Worm (Caenorhabditis elegans) whole organism, L1 larva: ENCODE data around the gene srt-52.

ENCODE experiments used
- C04F5.9 ChIP-seq: sonication (generic microtip); optimal IDR thresholded peaks from 2 replicates; lab custom pipeline; 2016; ENCODE audit warnings: missing genetic modification characterization, missing compliant biosample characterization
- C34B4.2 ChIP-seq: sonication (generic microtip); optimal IDR thresholded peaks from 2 replicates; lab custom pipeline; 2017; ENCODE audit warnings: mild to moderate bottlenecking, missing genetic modification characterization, missing compliant biosample characterization
- aha-1 ChIP-seq: fragments of 150-350 bp; optimal IDR thresholded peaks from 2 replicates; lab custom pipeline; 2014; ENCODE audit warnings: missing biosample characterization, missing genetic modification characterization
- alr-1 ChIP-seq: fragments of 200-800 bp; sonication (Bioruptor generic); optimal IDR thresholded peaks from 2 replicates; lab custom pipeline; 2018; ENCODE audit warnings: borderline replicate concordance, mild to moderate bottlenecking, missing genetic modification characterization, missing compliant biosample characterization
- blmp-1 ChIP-seq: fragments of 150-350 bp; optimal IDR thresholded peaks from 2 replicates; lab custom pipeline; 2014; ENCODE audit warnings: missing biosample characterization, missing genetic modification characterization
- ceh-63 ChIP-seq: fragments of 200-800 bp; sonication (Bioruptor generic); optimal IDR thresholded peaks from 2 replicates; lab custom pipeline; 2018; ENCODE audit warnings: mild to moderate bottlenecking, missing genetic modification characterization, missing compliant biosample characterization
- ces-1 ChIP-seq: fragments of 150-350 bp; optimal IDR thresholded peaks from 2 replicates; lab custom pipeline; 2014; ENCODE audit warnings: missing biosample characterization, missing genetic modification reagents, missing genetic modification characterization
- dpl-1 ChIP-seq, 3 experiments: fragments of 150-350 bp in 2 of 3; sonication (generic microtip) in 1 of 3; optimal IDR thresholded peaks; 2 replicates each; lab custom pipeline; 2014 to 2017; ENCODE audit warnings: missing biosample characterization in 3 of 3, missing genetic modification characterization in 3 of 3, missing genetic modification reagents in 3 of 3
- efl-1 ChIP-seq, 4 experiments: fragments of 150-350 bp; optimal IDR thresholded peaks in 3 of 4; peaks in 1 of 4; 1 replicate in 1 of 4; 2 replicates in 3 of 4; lab custom pipeline; 2014; ENCODE audit warnings: missing biosample characterization in 2 of 4, missing genetic modification characterization in 2 of 4, missing genetic modification reagents in 2 of 4
- egl-13 ChIP-seq: sonication (generic microtip); optimal IDR thresholded peaks from 2 replicates; lab custom pipeline; 2016; ENCODE audit warnings: missing genotype, missing genetic modification reagents, missing genetic modification characterization, missing compliant biosample characterization
- egl-27 ChIP-seq, 2 experiments: fragments of 150-350 bp in 1 of 2; sonication (generic microtip); optimal IDR thresholded peaks; 3 replicates each; lab custom pipeline; 2017 to 2018; ENCODE audit warnings: missing biosample characterization in 2 of 2, missing genetic modification characterization in 2 of 2, missing genetic modification reagents in 2 of 2
- elt-2 ChIP-seq: sonication (generic microtip); optimal IDR thresholded peaks from 2 replicates; lab custom pipeline; 2016; ENCODE audit warnings: missing genetic modification characterization, mild to moderate bottlenecking, inconsistent platforms, missing compliant biosample characterization, missing genetic modification reagents
- fkh-10 ChIP-seq: sonication (generic microtip); optimal IDR thresholded peaks from 2 replicates; lab custom pipeline; 2017; ENCODE audit warnings: missing biosample characterization, missing genetic modification reagents, missing genetic modification characterization
- fkh-4 ChIP-seq: sonication (generic microtip); optimal IDR thresholded peaks from 2 replicates; lab custom pipeline; 2016; ENCODE audit warnings: missing compliant biosample characterization, missing genetic modification characterization, borderline replicate concordance
- fkh-8 ChIP-seq: sonication (generic microtip); optimal IDR thresholded peaks from 2 replicates; lab custom pipeline; 2016; ENCODE audit warnings: mild to moderate bottlenecking, missing genetic modification characterization, missing compliant biosample characterization
- fos-1 ChIP-seq: fragments of 150-350 bp; optimal IDR thresholded peaks from 2 replicates; lab custom pipeline; 2014; ENCODE audit warnings: missing biosample characterization, missing genetic modification characterization
- hlh-4 ChIP-seq: sonication (generic microtip); optimal IDR thresholded peaks from 2 replicates; lab custom pipeline; 2016; ENCODE audit warnings: mild to moderate bottlenecking, missing genetic modification characterization, missing compliant biosample characterization
- hpl-2 ChIP-seq: fragments of 150-350 bp; optimal IDR thresholded peaks from 2 replicates; lab custom pipeline; 2014; ENCODE audit warnings: missing biosample characterization, missing genetic modification reagents, missing genetic modification characterization
- isw-1 ChIP-seq: fragments of 200-800 bp; sonication (Bioruptor generic); IDR thresholded peaks from 2 replicates; pipeline ENCODE4 v1.3.6; 2022; ENCODE audit warnings: missing genetic modification characterization, missing compliant biosample characterization
- lin-13 ChIP-seq: fragments of 150-350 bp; optimal IDR thresholded peaks from 2 replicates; lab custom pipeline; 2014; ENCODE audit warnings: missing biosample characterization, missing genetic modification reagents, missing genetic modification characterization
- lin-14 ChIP-seq: fragments of 200-800 bp; sonication (Bioruptor generic); optimal IDR thresholded peaks from 2 replicates; lab custom pipeline; 2018; ENCODE audit warnings: mild to moderate bottlenecking, missing genetic modification characterization, moderate library complexity, missing compliant biosample characterization
- lin-15B ChIP-seq: fragments of 150-350 bp; sonication (generic microtip); optimal IDR thresholded peaks from 3 replicates; lab custom pipeline; 2014; ENCODE audit warnings: missing biosample characterization, missing genetic modification characterization
- lin-35 ChIP-seq, 2 experiments: fragments of 150-350 bp; optimal IDR thresholded peaks; 2 replicates each; lab custom pipeline; 2014; ENCODE audit warnings: missing biosample characterization in 2 of 2, missing genetic modification characterization in 2 of 2, missing genetic modification reagents in 2 of 2
- lin-39 ChIP-seq: fragments of 150-350 bp; optimal IDR thresholded peaks from 2 replicates; lab custom pipeline; 2014; ENCODE audit warnings: missing biosample characterization, missing genetic modification reagents, missing genetic modification characterization
- lir-3 ChIP-seq: sonication (generic microtip); optimal IDR thresholded peaks from 2 replicates; lab custom pipeline; 2016; ENCODE audit warnings: mild to moderate bottlenecking, missing genetic modification characterization, moderate library complexity, missing compliant biosample characterization; ENCODE audit not compliant: poor library complexity
- lsy-2 ChIP-seq, 2 experiments: fragments of 150-350 bp; optimal IDR thresholded peaks; 2 replicates each; lab custom pipeline; 2014; ENCODE audit warnings: missing biosample characterization in 2 of 2, missing genetic modification characterization in 2 of 2
- mab-9 ChIP-seq: fragments of 200-800 bp; sonication (Bioruptor generic); IDR thresholded peaks from 2 replicates; pipeline ENCODE4 v1.3.6; 2022; ENCODE audit warnings: missing genetic modification reagents, missing genetic modification characterization, missing compliant biosample characterization
- mef-2 ChIP-seq: fragments of 150-350 bp; optimal IDR thresholded peaks from 2 replicates; lab custom pipeline; 2014; ENCODE audit warnings: missing biosample characterization, missing genetic modification characterization
- mep-1 ChIP-seq: fragments of 150-350 bp; optimal IDR thresholded peaks from 2 replicates; lab custom pipeline; 2014; ENCODE audit warnings: missing biosample characterization, missing genetic modification characterization
- nhr-19 ChIP-seq: fragments of 200-800 bp; sonication (Bioruptor generic); conservative IDR thresholded peaks from 2 replicates; pipeline ENCODE4 v1.3.6; 2022; ENCODE audit warnings: missing genetic modification characterization, missing compliant biosample characterization
- nhr-20 ChIP-seq: sonication (generic microtip); optimal IDR thresholded peaks from 2 replicates; lab custom pipeline; 2016; ENCODE audit warnings: mild to moderate bottlenecking, missing genetic modification characterization, missing compliant biosample characterization
- nhr-47 ChIP-seq: sonication (generic microtip); optimal IDR thresholded peaks from 2 replicates; lab custom pipeline; 2016; ENCODE audit warnings: mild to moderate bottlenecking, missing genetic modification characterization, moderate library complexity, missing compliant biosample characterization
- nhr-71 ChIP-seq: sonication (generic microtip); optimal IDR thresholded peaks from 2 replicates; lab custom pipeline; 2016; ENCODE audit warnings: mild to moderate bottlenecking, missing genetic modification characterization, moderate library complexity, missing compliant biosample characterization
- pax-3 ChIP-seq: fragments of 200-800 bp; sonication (Bioruptor generic); optimal IDR thresholded peaks from 2 replicates; lab custom pipeline; 2018; ENCODE audit warnings: mild to moderate bottlenecking, missing genetic modification characterization, moderate library complexity, missing compliant biosample characterization
- snpc-4 ChIP-seq: fragments of 150-350 bp; optimal IDR thresholded peaks from 2 replicates; lab custom pipeline; 2014; ENCODE audit warnings: missing biosample characterization, missing genetic modification characterization
- snu-23 ChIP-seq: sonication (generic microtip); optimal IDR thresholded peaks from 2 replicates; lab custom pipeline; 2016; ENCODE audit warnings: missing genetic modification characterization, missing compliant biosample characterization
- sup-37 ChIP-seq: fragments of 200-800 bp; sonication (Bioruptor generic); optimal IDR thresholded peaks from 2 replicates; lab custom pipeline; 2018; ENCODE audit warnings: mild to moderate bottlenecking, missing genetic modification characterization, missing compliant biosample characterization
- tbx-2 ChIP-seq: sonication (generic microtip); optimal IDR thresholded peaks from 2 replicates; lab custom pipeline; 2016; ENCODE audit warnings: missing genetic modification characterization, missing compliant biosample characterization
- tlp-1 ChIP-seq: fragments of 150-350 bp; optimal IDR thresholded peaks from 2 replicates; lab custom pipeline; 2014; ENCODE audit warnings: missing biosample characterization, missing genetic modification characterization
- unc-86 ChIP-seq: sonication (generic microtip); optimal IDR thresholded peaks from 2 replicates; lab custom pipeline; 2016; ENCODE audit warnings: missing genetic modification characterization, missing compliant biosample characterization
- unc-98 ChIP-seq: fragments of 200-800 bp; sonication (Bioruptor generic); IDR thresholded peaks from 2 replicates; pipeline ENCODE4 v1.3.6; 2022; ENCODE audit warnings: missing genetic modification characterization, missing compliant biosample characterization
- ztf-11 ChIP-seq, 2 experiments: sonication (generic microtip); optimal IDR thresholded peaks; 2 replicates each; lab custom pipeline; 2016 to 2017; ENCODE audit warnings: missing genetic modification characterization in 2 of 2, missing biosample characterization in 1 of 2, missing compliant biosample characterization in 1 of 2

srt-52 gene

ce11 chrV:16067-16845 is 39.6 kb downstream of the srt-52 start:
- TF ChIP-seq unc-98 (GFP tag; lab: Robert Waterston, UW) (no peak), alr-1 (tag; lab: Kevin White, UChicago) (no peak), lin-35 (GFP tag; optimal IDR thresholded peaks at IDR 0.05; lab: Kevin White, UChicago) (peak in 1 of 2 experiments; percentile 62), snu-23 (no peak), nhr-20 (no peak), ztf-11 (tag; optimal IDR thresholded peaks at IDR 0.05; lab: Kevin White, UChicago) (no peak), mab-9 (GFP tag; lab: Robert Waterston, UW) (no peak), elt-2 (tag; lab: Kevin White, UChicago) (peak; percentile 19), efl-1 (optimal IDR thresholded peaks at IDR 0.05; lab: Kevin White, UChicago) (no peak), efl-1 (GFP tag; optimal IDR thresholded peaks at IDR 0.05 in 1 of 2; lab: Kevin White, UChicago) (peak in 1 of 2 experiments; percentile 87), mep-1 (tag; lab: Kevin White, UChicago) (no peak)

- TF ChIP-seq hlh-4 (tag; lab: Kevin White, UChicago) (no peak), efl-1 (optimal IDR thresholded peaks at IDR 0.05; lab: Kevin White, UChicago) (no peak), efl-1 (GFP tag; optimal IDR thresholded peaks at IDR 0.05 in 1 of 2; lab: Kevin White, UChicago) (peak in 1 of 2 experiments; percentile 91), lsy-2 (tag; optimal IDR thresholded peaks at IDR 0.05; lab: Kevin White, UChicago) (no peak)
These were observed 44.1 kb downstream of the srt-52 start for ce11 chrV:11708-12107.

- TF ChIP-seq fkh-10 (GFP tag; lab: Kevin White, UChicago), result peak; percentile 59
- TF ChIP-seq unc-98 (GFP tag; lab: Robert Waterston, UW), result no peak
- peak; percentile 54 for TF ChIP-seq ces-1 (GFP tag; lab: Kevin White, UChicago)
- no peak for TF ChIP-seq lin-15B (tag; lab: Kevin White, UChicago)
- TF ChIP-seq lin-14 (GFP tag; lab: Kevin White, UChicago), result peak; percentile 61
- TF ChIP-seq fkh-8, result no peak
- TF ChIP-seq nhr-47 (tag; lab: Kevin White, UChicago), result peak; percentile 1
These were observed 44.7 kb downstream of the srt-52 start for ce11 chrV:11158-11557.

- TF ChIP-seq unc-86 (tag; lab: Kevin White, UChicago) (peak; percentile 92), lin-13 (GFP tag; lab: Kevin White, UChicago) (peak; percentile 24), C04F5.9 (tag; lab: Kevin White, UChicago) (no peak), ztf-11 (tag; optimal IDR thresholded peaks at IDR 0.05; lab: Kevin White, UChicago) (peak in 1 of 2 experiments; percentile 49), nhr-19 (GFP tag; lab: Robert Waterston, UW) (0 out of 2 replicates have a peak, but pooled peaks have one; percentile 29), fos-1 (peak; percentile 65), hpl-2 (GFP tag; lab: Kevin White, UChicago) (peak; percentile 45), tlp-1 (tag; lab: Kevin White, UChicago) (no peak), ces-1 (GFP tag; lab: Kevin White, UChicago) (no peak), isw-1 (GFP tag; lab: Robert Waterston, UW) (peak; percentile 61), snpc-4 (tag; lab: Kevin White, UChicago) (no peak), ceh-63 (GFP tag; lab: Kevin White, UChicago) (peak; percentile 60), dpl-1 (GFP tag; optimal IDR thresholded peaks at IDR 0.05; lab: Kevin White, UChicago) (peak; percentile 62 to 68 (median 66)), fkh-8 (peak; percentile 98), pax-3 (tag; lab: Kevin White, UChicago) (peak; percentile 76), egl-27 (tag; optimal IDR thresholded peaks at IDR 0.05; lab: Kevin White, UChicago) (no peak), unc-98 (GFP tag; lab: Robert Waterston, UW) (no peak), egl-13 (tag; lab: Kevin White, UChicago) (peak; percentile 85), sup-37 (GFP tag; lab: Kevin White, UChicago) (no peak), C34B4.2 (no peak), aha-1 (tag; lab: Kevin White, UChicago) (no peak), tbx-2 (tag; lab: Kevin White, UChicago) (peak; percentile 84), lin-39 (tag; lab: Kevin White, UChicago) (no peak), fkh-4 (no peak), nhr-71 (tag; lab: Kevin White, UChicago) (peak; percentile 91), lir-3 (tag; lab: Kevin White, UChicago) (peak; percentile 56), lsy-2 (tag; optimal IDR thresholded peaks at IDR 0.05; lab: Kevin White, UChicago) (peak; percentile 69 to 79), hlh-4 (tag; lab: Kevin White, UChicago) (no peak), blmp-1 (tag; lab: Kevin White, UChicago) (peak; percentile 12), mef-2 (tag; lab: Kevin White, UChicago) (no peak)
These were observed 47.1 kb downstream of the srt-52 start, which contains the start of gene B0348.10 for ce11 chrV:8716-9246. TSS of gene B0348.10 (minus strand) at chrV:8739.
